Fruit fly (Drosophila melanogaster): ENCODE results near the gene CG11598.

DNA sequence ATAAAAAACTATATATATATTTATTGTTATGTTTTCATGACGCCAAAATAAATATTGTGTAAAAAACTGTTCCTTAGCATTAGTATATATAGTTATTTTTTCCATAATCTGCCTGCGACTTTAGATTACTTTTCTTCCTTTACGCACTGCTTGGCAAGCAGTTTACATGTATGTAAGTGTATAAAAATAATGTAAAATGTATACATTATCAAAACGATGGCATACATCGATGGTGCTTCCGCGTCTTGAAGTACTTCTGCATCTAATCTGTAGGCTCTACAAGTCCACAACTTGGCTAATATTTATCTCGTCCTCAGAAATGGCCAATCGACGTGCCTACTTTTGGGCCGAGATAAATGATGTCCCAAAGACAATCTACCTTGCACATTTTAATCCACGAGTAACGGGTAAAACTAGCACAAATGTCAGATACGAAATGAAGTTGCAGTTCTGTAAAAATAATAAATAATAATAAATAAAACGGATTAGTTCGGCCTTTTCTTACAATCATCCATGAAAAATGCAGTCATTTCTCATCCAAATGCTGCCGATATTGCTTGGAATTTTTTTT lies 3.3 kb downstream of the CG11598 start, which contains the start of gene CG11608:
- TF ChIP-seq Sin3A (optimal IDR thresholded peaks at IDR 0.05) (no peak), Myc (optimal IDR thresholded peaks at IDR 0.05) (no peak), psq (optimal IDR thresholded peaks at IDR 0.05) (no peak), ttk (optimal IDR thresholded peaks at IDR 0.05) (no peak)

All from Kc167 (cell line).